Fruit fly (Drosophila melanogaster): Measurements from ENCODE around the gene Npc2d.

Gene Npc2d

dm6 chr3R:10048035-10048774 is 7.7 kb downstream of the Npc2d start (continued):
- TF ChIP-seq HmgD (GFP tag; optimal IDR thresholded peaks at IDR 0.05) (no peak), danr (GFP tag; IDR thresholded peaks at IDR 0.05) (no peak), CG8359 (GFP tag; optimal IDR thresholded peaks at IDR 0.05; ENCODE audit: borderline replicate concordance) (no peak), btn (GFP tag; optimal IDR thresholded peaks at IDR 0.05) (no peak), CG31365 (tag; optimal IDR thresholded peaks at IDR 0.05) (no peak), tll (GFP tag; optimal IDR thresholded peaks at IDR 0.05) (no peak), chinmo (GFP tag; IDR thresholded peaks at IDR 0.05; ENCODE audit: partially characterized antibody) (no peak), CG17186 (GFP tag; optimal IDR thresholded peaks at IDR 0.05) (no peak), Asciz (GFP tag; optimal IDR thresholded peaks at IDR 0.05) (peak; percentile 66), Atf-2 (GFP tag; optimal IDR thresholded peaks at IDR 0.05) (no peak), CG7556 (GFP tag; optimal IDR thresholded peaks at IDR 0.05) (peak; percentile 64), E2f2 (GFP tag; IDR thresholded peaks at IDR 0.05) (no peak), Sry-β (GFP tag; optimal IDR thresholded peaks at IDR 0.05) (no peak), emc (GFP tag; optimal IDR thresholded peaks at IDR 0.05) (no peak), Nf-YB (GFP tag; optimal IDR thresholded peaks at IDR 0.05) (peak; percentile 17), stwl (tag; optimal IDR thresholded peaks at IDR 0.05) (no peak), org-1 (GFP tag; optimal IDR thresholded peaks at IDR 0.05) (peak; percentile 36), nerfin-2 (GFP tag; IDR thresholded peaks at IDR 0.05; ENCODE audit: partially characterized antibody) (peak; percentile 47; the same call in 1 of the 2 replicates), tgo (GFP tag; IDR thresholded peaks at IDR 0.05) (no peak), CG4404 (GFP tag; IDR thresholded peaks at IDR 0.05) (no peak), sd (tag; optimal IDR thresholded peaks at IDR 0.05) (no peak), CG17802 (tag; optimal IDR thresholded peaks at IDR 0.05) (no peak), dati (GFP tag; IDR thresholded peaks at IDR 0.05) (no peak), zfh2 (GFP tag; optimal IDR thresholded peaks at IDR 0.05) (peak; percentile 7), ato (GFP tag; IDR thresholded peaks at IDR 0.05; ENCODE audit: partially characterized antibody) (no peak), CG10654 (GFP tag; optimal IDR thresholded peaks at IDR 0.05) (no peak), CG12236 (GFP tag; optimal IDR thresholded peaks at IDR 0.05) (no peak), Pdp1 (GFP tag; optimal IDR thresholded peaks at IDR 0.05) (no peak), sens (GFP tag) (peak; percentile 48), schlank (tag; optimal IDR thresholded peaks at IDR 0.05) (no peak), CG4854 (GFP tag; optimal IDR thresholded peaks at IDR 0.05) (no peak), disco-r (GFP tag; optimal IDR thresholded peaks at IDR 0.05) (no peak), CG14860 (GFP tag; IDR thresholded peaks at IDR 0.05; ENCODE audit: partially characterized antibody) (no peak), CG31441 (GFP tag; IDR thresholded peaks at IDR 0.05) (peak; percentile 56), trem (tag; optimal IDR thresholded peaks at IDR 0.05) (no peak), mld (GFP tag; IDR thresholded peaks at IDR 0.05; ENCODE audit: partially characterized antibody) (no peak), CG10209 (GFP tag; optimal IDR thresholded peaks at IDR 0.05) (peak; percentile 38), C15 (GFP tag; IDR thresholded peaks at IDR 0.05) (no peak), lola (GFP tag; optimal IDR thresholded peaks at IDR 0.05) (peak in 1 of 3 experiments; percentile 33), trh (GFP tag; optimal IDR thresholded peaks at IDR 0.05) (no peak), Nf-YA (GFP tag; IDR thresholded peaks at IDR 0.05) (no peak), Sry-δ (GFP tag; optimal IDR thresholded peaks at IDR 0.05) (no peak), Spps (tag; optimal IDR thresholded peaks at IDR 0.05) (no peak), slou (GFP tag; optimal IDR thresholded peaks at IDR 0.05) (no peak), Lpt (GFP tag; optimal IDR thresholded peaks at IDR 0.05) (no peak), sqz (GFP tag; optimal IDR thresholded peaks at IDR 0.05) (no peak), Dp (GFP tag; optimal IDR thresholded peaks at IDR 0.05) (no peak), CG8944 (GFP tag; optimal IDR thresholded peaks at IDR 0.05) (no peak), Dref (GFP tag; IDR thresholded peaks at IDR 0.05) (no peak)
